Worm (Caenorhabditis elegans) whole organism, L1 larva: ENCODE data around the gene twk-28.

ENCODE experiments used
- nhr-11 ChIP-seq: fragments of 150-350 bp; optimal IDR thresholded peaks from 2 replicates; lab custom pipeline; 2014; ENCODE audit warnings: missing biosample characterization, missing genetic modification characterization
- nhr-84 ChIP-seq: sonication (generic microtip); optimal IDR thresholded peaks from 2 replicates; lab custom pipeline; 2017; ENCODE audit warnings: missing biosample characterization, missing genetic modification characterization

- TF ChIP-seq nhr-11 (tag; lab: Kevin White, UChicago), result no peak
- TF ChIP-seq nhr-84, result no peak
Measured at ce11 chrX:4265283-4265907, 13.7 kb downstream of the twk-28 start, which contains the start of gene coel-1.
